Worm (Caenorhabditis elegans) whole organism, L1 larva: ENCODE measurements around the gene pxn-2.

Experiments used
- lsy-2 ChIP-seq, 2 experiments: fragments of 150-350 bp; optimal IDR thresholded peaks; 2 replicates each; lab custom pipeline; 2014; ENCODE audit warnings: missing biosample characterization in 2 of 2, missing genetic modification characterization in 2 of 2

The pxn-2 gene

DNA sequence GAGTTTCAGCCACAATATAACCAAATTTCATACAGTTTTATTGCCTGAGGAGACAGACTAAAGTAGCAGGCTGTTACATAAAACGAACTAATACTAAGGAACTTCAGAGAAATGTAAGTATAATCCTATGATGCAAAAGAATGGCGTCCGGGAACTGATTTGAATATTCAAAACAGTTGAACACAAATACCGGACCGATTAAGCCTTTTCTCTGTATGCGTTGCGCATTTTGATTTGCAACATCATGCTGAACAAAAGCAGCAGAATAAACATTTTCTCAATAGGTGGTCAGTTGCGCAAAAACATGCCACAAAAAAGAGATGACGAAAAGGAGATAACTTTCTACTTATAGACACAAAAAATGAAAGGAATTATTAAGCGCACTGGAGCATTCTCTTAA is 55.1 kb downstream of the pxn-2 start:
- TF ChIP-seq lsy-2 (tag; optimal IDR thresholded peaks at IDR 0.05; lab: Kevin White, UChicago): no peak
